Worm (Caenorhabditis elegans) whole organism, L4 larva: ENCODE measurements around the gene fbxb-13.

Experiments
- D1046.2 ChIP-seq: fragments of 200-800 bp; sonication (Bioruptor generic); IDR thresholded peaks from 2 replicates; pipeline ENCODE4 v1.3.6; 2022; ENCODE audit warnings: missing genetic modification characterization, missing compliant biosample characterization
- F44E2.7 ChIP-seq: fragments of 200-800 bp; sonication (Bioruptor generic); IDR thresholded peaks from 2 replicates; pipeline ENCODE4 v2.1.2; 2022; ENCODE audit warnings: missing genetic modification characterization, missing compliant biosample characterization
- F49E8.2 ChIP-seq: sonication (generic microtip); optimal IDR thresholded peaks from 2 replicates; lab custom pipeline; 2016; ENCODE audit warnings: missing compliant biosample characterization, mild to moderate bottlenecking, missing genetic modification characterization, borderline replicate concordance
- T20F7.1 ChIP-seq: fragments of 200-800 bp; sonication (Bioruptor generic); optimal IDR thresholded peaks from 2 replicates; lab custom pipeline; 2018; ENCODE audit warnings: mild to moderate bottlenecking, missing genetic modification characterization, missing compliant biosample characterization
- T26A8.4 ChIP-seq: fragments of 200-800 bp; sonication (Bioruptor generic); IDR thresholded peaks from 2 replicates; pipeline ENCODE4 v1.3.6; 2022; ENCODE audit warnings: missing genetic modification characterization, missing compliant biosample characterization
- aha-1 ChIP-seq: fragments of 150-350 bp; peaks from one replicate; lab custom pipeline; 2014; ENCODE audit warnings: missing biosample characterization, missing genetic modification characterization
- aly-2 ChIP-seq: sonication (generic microtip); optimal IDR thresholded peaks from 2 replicates; lab custom pipeline; 2018; ENCODE audit warnings: missing biosample characterization, missing genetic modification characterization
- ceh-32 ChIP-seq: sonication (generic microtip); optimal IDR thresholded peaks from 2 replicates; lab custom pipeline; 2016; ENCODE audit warnings: mild to moderate bottlenecking, missing genetic modification characterization, missing compliant biosample characterization; ENCODE audit not compliant: poor library complexity
- ceh-82 ChIP-seq: sonication (generic microtip); optimal IDR thresholded peaks from 2 replicates; lab custom pipeline; 2017; ENCODE audit warnings: missing biosample characterization, missing genetic modification characterization
- cey-2 ChIP-seq: sonication (generic microtip); optimal IDR thresholded peaks from 3 replicates; lab custom pipeline; 2017; ENCODE audit warnings: missing genetic modification characterization, mild to moderate bottlenecking, missing compliant biosample characterization, antibody characterized with exemption, borderline replicate concordance; ENCODE audit not compliant: insufficient read depth
- ctbp-1 ChIP-seq: fragments of 200-800 bp; sonication (Bioruptor generic); IDR thresholded peaks from 2 replicates; pipeline ENCODE4 v1.3.6; 2022; ENCODE audit warnings: missing genetic modification reagents, missing genetic modification characterization, missing compliant biosample characterization
- dmd-9 ChIP-seq: fragments of 200-800 bp; sonication (Bioruptor generic); IDR thresholded peaks from 2 replicates; pipeline ENCODE4 v1.3.6; 2022; ENCODE audit warnings: missing genetic modification reagents, missing genetic modification characterization, missing compliant biosample characterization
- duxl-1 ChIP-seq: sonication (generic microtip); optimal IDR thresholded peaks from 2 replicates; lab custom pipeline; 2016; ENCODE audit warnings: mild to moderate bottlenecking, missing genetic modification characterization, moderate library complexity, missing compliant biosample characterization; ENCODE audit not compliant: poor library complexity
- dve-1 ChIP-seq: sonication (generic microtip); optimal IDR thresholded peaks from 2 replicates; lab custom pipeline; 2017; ENCODE audit warnings: antibody characterized with exemption, mild to moderate bottlenecking, missing genetic modification characterization, missing compliant biosample characterization; ENCODE audit not compliant: insufficient read depth
- egl-27 ChIP-seq: sonication (generic microtip); optimal IDR thresholded peaks from 3 replicates; lab custom pipeline; 2017; ENCODE audit warnings: missing biosample characterization, missing genetic modification reagents, missing genetic modification characterization
- hlh-30 ChIP-seq: sonication (generic microtip); optimal IDR thresholded peaks from 2 replicates; lab custom pipeline; 2017; ENCODE audit warnings: antibody characterized with exemption, mild to moderate bottlenecking, missing genetic modification characterization, missing compliant biosample characterization; ENCODE audit not compliant: insufficient read depth
- hmg-1.1 ChIP-seq: fragments of 200-800 bp; sonication (Bioruptor generic); IDR thresholded peaks from 2 replicates; pipeline ENCODE4 v1.3.6; 2022; ENCODE audit warnings: missing genetic modification reagents, missing genetic modification characterization, missing compliant biosample characterization
- jun-1 ChIP-seq: fragments of 150-350 bp; optimal IDR thresholded peaks from 2 replicates; lab custom pipeline; 2014; ENCODE audit warnings: missing biosample characterization, missing genetic modification reagents, missing genetic modification characterization
- lin-13 ChIP-seq: fragments of 150-350 bp; optimal IDR thresholded peaks from 2 replicates; lab custom pipeline; 2014; ENCODE audit warnings: missing biosample characterization, missing genetic modification reagents, missing genetic modification characterization
- lin-38 ChIP-seq: fragments of 200-800 bp; sonication (Bioruptor generic); IDR thresholded peaks from 2 replicates; pipeline ENCODE4 v1.3.6; 2022; ENCODE audit warnings: missing genetic modification reagents, missing genetic modification characterization, missing compliant biosample characterization
- madf-9 ChIP-seq: fragments of 200-800 bp; sonication (Bioruptor generic); conservative IDR thresholded peaks from 2 replicates; pipeline ENCODE4 v1.3.6; 2022; ENCODE audit warnings: missing genetic modification reagents, missing genetic modification characterization, missing compliant biosample characterization
- mdl-1 ChIP-seq, 2 experiments: fragments of 150-350 bp in 1 of 2; sonication (generic microtip) in 1 of 2; optimal IDR thresholded peaks; 2 replicates each; lab custom pipeline; 2014 to 2017; ENCODE audit warnings: missing biosample characterization in 2 of 2, missing genetic modification characterization in 2 of 2
- mdt-29 ChIP-seq: fragments of 200-800 bp; sonication (Bioruptor generic); IDR thresholded peaks from 2 replicates; pipeline ENCODE4 v1.3.6; 2022; ENCODE audit warnings: missing genetic modification reagents, missing genetic modification characterization, missing compliant biosample characterization
- mep-1 ChIP-seq: fragments of 150-350 bp; sonication (generic microtip); optimal IDR thresholded peaks from 3 replicates; lab custom pipeline; 2014; ENCODE audit warnings: missing biosample characterization, missing genetic modification characterization
- mes-2 ChIP-seq: sonication (generic microtip); optimal IDR thresholded peaks from 2 replicates; lab custom pipeline; 2016; ENCODE audit warnings: missing genotype, mild to moderate bottlenecking, missing genetic modification characterization, missing compliant biosample characterization; ENCODE audit not compliant: poor library complexity, severe bottlenecking
- nhr-237 ChIP-seq: sonication (generic microtip); optimal IDR thresholded peaks from 2 replicates; lab custom pipeline; 2017; ENCODE audit warnings: missing biosample characterization, missing genetic modification characterization
- nhr-25 ChIP-seq: sonication (generic microtip); optimal IDR thresholded peaks from 2 replicates; lab custom pipeline; 2017; ENCODE audit warnings: missing genetic modification characterization, mild to moderate bottlenecking, missing compliant biosample characterization, antibody characterized with exemption, moderate library complexity, borderline replicate concordance; ENCODE audit not compliant: insufficient read depth
- nhr-42 ChIP-seq: fragments of 200-800 bp; sonication (Bioruptor generic); IDR thresholded peaks from 2 replicates; pipeline ENCODE4 v1.3.6; 2022; ENCODE audit warnings: missing genetic modification characterization, missing compliant biosample characterization
- nhr-48 ChIP-seq: sonication (generic microtip); optimal IDR thresholded peaks from 2 replicates; lab custom pipeline; 2016; ENCODE audit warnings: mild to moderate bottlenecking, missing genetic modification characterization, missing compliant biosample characterization
- nhr-77 ChIP-seq: fragments of 150-350 bp; optimal IDR thresholded peaks from 2 replicates; lab custom pipeline; 2014; ENCODE audit warnings: missing biosample characterization, missing genetic modification characterization
- php-3 ChIP-seq: fragments of 200-800 bp; sonication (Bioruptor generic); IDR thresholded peaks from 2 replicates; pipeline ENCODE4 v1.3.6; 2022; ENCODE audit warnings: missing genetic modification reagents, missing genetic modification characterization, missing compliant biosample characterization
- pqm-1 ChIP-seq: sonication (generic microtip); optimal IDR thresholded peaks from 2 replicates; lab custom pipeline; 2017; ENCODE audit warnings: missing biosample characterization, missing genetic modification characterization
- saeg-2 ChIP-seq: fragments of 200-800 bp; sonication (Bioruptor generic); IDR thresholded peaks from 2 replicates; pipeline ENCODE4 v1.3.6; 2022; ENCODE audit warnings: missing genetic modification reagents, missing genetic modification characterization, missing compliant biosample characterization
- sdz-12 ChIP-seq: fragments of 200-800 bp; sonication (Bioruptor generic); optimal IDR thresholded peaks from 2 replicates; lab custom pipeline; 2018; ENCODE audit warnings: mild to moderate bottlenecking, missing genetic modification characterization, missing compliant biosample characterization
- unc-62 ChIP-seq, 3 experiments: fragments of 150-350 bp in 1 of 3; sonication (generic microtip); optimal IDR thresholded peaks in 2 of 3; peaks in 1 of 3; 1 replicate in 1 of 3; 2 replicates in 2 of 3; lab custom pipeline; 2014 to 2017; ENCODE audit warnings: missing biosample characterization in 3 of 3, missing genetic modification characterization in 3 of 3, missing genetic modification reagents in 3 of 3, missing genotype in 1 of 3
- zip-11 ChIP-seq: fragments of 200-800 bp; sonication (Bioruptor generic); IDR thresholded peaks from 2 replicates; pipeline ENCODE4 v1.3.6; 2022; ENCODE audit warnings: missing genetic modification characterization, missing compliant biosample characterization
- zip-2 ChIP-seq: fragments of 150-350 bp; optimal IDR thresholded peaks from 2 replicates; lab custom pipeline; 2014; ENCODE audit warnings: missing biosample characterization, missing genetic modification characterization
- ztf-7 ChIP-seq: fragments of 150-350 bp; optimal IDR thresholded peaks from 2 replicates; lab custom pipeline; 2014; ENCODE audit warnings: missing biosample characterization, missing genetic modification characterization

fbxb-13 gene

ce11 chrII:1750413-1750812 is 37.7 kb upstream of the fbxb-13 start, which contains the start of the genes F36H5.13 and F36H5.8:
Gene F36H5.13, minus strand, starts transcription at chrII:1750513.
Gene F36H5.8, minus strand, starts transcription at chrII:1750686.
- TF ChIP-seq mep-1: no peak
- peak; percentile 9 for TF ChIP-seq aha-1 (tag; lab: Kevin White, UChicago)
- TF ChIP-seq, all 104 proteins: peak for 1

DNA sequence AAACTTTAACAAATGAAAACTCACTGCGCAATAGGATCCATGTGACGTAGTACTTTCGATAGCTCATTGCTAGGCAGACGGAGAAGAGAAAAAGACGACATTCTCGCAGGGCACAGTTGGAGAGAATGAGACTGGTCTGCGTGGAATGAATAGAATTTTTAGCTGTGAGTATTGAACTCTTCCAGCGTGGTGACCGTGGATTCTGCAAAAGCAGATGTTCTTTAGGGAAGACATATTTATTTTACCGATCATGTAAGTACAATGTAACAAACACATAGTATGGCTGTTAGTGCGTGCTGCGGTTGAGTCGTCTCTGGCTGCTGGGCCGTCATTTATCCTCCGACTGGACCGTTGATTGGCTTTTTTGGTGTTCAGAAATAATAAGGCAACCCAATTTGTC is 35.1 kb upstream of the fbxb-13 start, which contains the start of gene F36H5.9:
Gene F36H5.9, minus strand, starts transcription at position 101 of the 400 bp plus-strand sequence.
- no peak for TF ChIP-seq nhr-48 (tag; lab: Kevin White, UChicago)
- TF ChIP-seq saeg-2 (GFP tag; lab: Robert Waterston, UW): no peak
- TF ChIP-seq ctbp-1 (GFP tag; lab: Robert Waterston, UW): no peak
- TF ChIP-seq ztf-7 (tag; lab: Kevin White, UChicago): no peak
- no peak for TF ChIP-seq duxl-1 (tag; lab: Kevin White, UChicago)
- no peak for TF ChIP-seq mes-2 (tag; lab: Kevin White, UChicago)
- no peak for TF ChIP-seq F44E2.7
- no peak for TF ChIP-seq nhr-77 (tag; lab: Kevin White, UChicago)
- no peak for TF ChIP-seq php-3
- TF ChIP-seq ceh-32 (tag; lab: Kevin White, UChicago): no peak
- TF ChIP-seq D1046.2 (GFP tag; lab: Robert Waterston, UW): no peak
- TF ChIP-seq ceh-82 (tag; lab: Kevin White, UChicago): no peak
- TF ChIP-seq zip-2 (tag; lab: Kevin White, UChicago): no peak
- TF ChIP-seq madf-9: no peak
- TF ChIP-seq aly-2 (tag; lab: Kevin White, UChicago): no peak
- TF ChIP-seq lin-13 (GFP tag; lab: Kevin White, UChicago): no peak
- no peak for TF ChIP-seq sdz-12 (GFP tag; lab: Kevin White, UChicago)
- TF ChIP-seq, all 104 proteins: peak for 0

DNA sequence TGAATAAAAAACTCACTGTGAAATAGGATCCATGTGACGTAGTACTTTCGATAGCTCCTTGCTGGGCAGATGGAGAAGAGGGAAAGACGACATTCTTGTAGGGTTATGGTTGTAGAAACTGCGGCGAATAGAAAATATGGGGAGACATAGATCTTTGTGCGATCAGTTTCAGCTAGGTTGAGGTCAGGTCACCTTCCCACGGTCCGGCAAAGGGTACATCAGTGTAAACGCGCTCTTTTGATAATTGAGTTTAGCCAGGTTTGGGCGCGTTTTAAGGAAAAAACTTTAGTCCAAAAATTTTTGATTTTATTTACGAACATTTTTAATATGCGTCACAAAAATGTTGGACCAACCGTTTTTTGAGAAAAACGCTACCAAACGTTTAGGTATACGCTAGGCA is 32.0 kb upstream of the fbxb-13 start, which contains the start of gene F36H5.17:
Gene F36H5.17, minus strand, starts transcription at position 101 of the 400 bp plus-strand sequence.
- no peak for TF ChIP-seq sdz-12 (GFP tag; lab: Kevin White, UChicago)
- no peak for TF ChIP-seq mdl-1 (tag; optimal IDR thresholded peaks at IDR 0.05; lab: Kevin White, UChicago)
- no peak for TF ChIP-seq php-3

DNA sequence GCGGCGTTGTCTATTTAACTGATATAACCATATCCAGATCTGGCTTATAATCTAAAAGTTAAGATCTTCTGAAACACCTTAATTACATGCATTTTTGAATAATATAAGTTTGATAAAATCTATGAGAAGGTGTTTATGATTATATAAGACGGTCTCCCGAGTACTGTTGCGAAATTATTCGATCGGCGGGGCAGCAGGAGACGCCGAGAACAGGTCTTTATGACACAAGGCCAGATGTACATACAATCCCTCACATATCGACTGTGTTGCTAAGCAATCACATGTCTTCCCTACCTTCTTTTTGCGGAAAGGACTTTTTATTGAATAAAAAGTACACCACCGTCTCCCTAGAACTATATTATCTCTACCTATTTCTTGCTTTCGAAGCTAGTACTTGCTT is 31.5 kb upstream of the fbxb-13 start, which contains the start of gene fbxb-53:
Gene fbxb-53, plus strand, starts transcription at position 301 of the 400 bp plus-strand sequence.
- no peak for TF ChIP-seq lin-38 (GFP tag; lab: Robert Waterston, UW)
- TF ChIP-seq unc-62 (GFP tag; optimal IDR thresholded peaks at IDR 0.05 in 1 of 2; lab: Kevin White, UChicago): peak in 1 of 2 experiments; percentile 31
- no peak for TF ChIP-seq unc-62 (tag; optimal IDR thresholded peaks at IDR 0.05; lab: Kevin White, UChicago)
- TF ChIP-seq, all 104 proteins: peak for 1

DNA sequence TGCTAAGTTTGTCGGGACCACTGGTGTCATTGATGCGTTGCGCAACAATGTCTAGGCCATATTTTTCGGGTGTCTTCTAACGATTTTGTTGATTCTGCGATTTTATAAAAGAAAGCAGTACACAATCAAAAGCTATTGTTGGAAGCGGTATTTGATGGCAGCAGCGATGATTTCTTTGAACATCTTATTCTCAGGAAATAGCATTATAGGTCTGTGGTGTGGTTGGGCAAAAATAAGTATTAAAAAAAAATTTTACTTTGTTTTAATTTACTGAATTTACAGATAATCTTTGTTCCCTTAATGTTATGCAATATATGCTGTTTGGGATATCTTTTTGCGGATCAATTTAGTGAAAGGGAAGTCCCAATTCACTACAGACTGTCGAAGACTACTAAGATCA is 31.0 kb upstream of the fbxb-13 start, which contains the start of gene F36H5.10:
Gene F36H5.10, plus strand, starts transcription at position 301 of the 400 bp plus-strand sequence.
- TF ChIP-seq egl-27 (no peak), aha-1 (tag; lab: Kevin White, UChicago) (peak; percentile 7)

DNA sequence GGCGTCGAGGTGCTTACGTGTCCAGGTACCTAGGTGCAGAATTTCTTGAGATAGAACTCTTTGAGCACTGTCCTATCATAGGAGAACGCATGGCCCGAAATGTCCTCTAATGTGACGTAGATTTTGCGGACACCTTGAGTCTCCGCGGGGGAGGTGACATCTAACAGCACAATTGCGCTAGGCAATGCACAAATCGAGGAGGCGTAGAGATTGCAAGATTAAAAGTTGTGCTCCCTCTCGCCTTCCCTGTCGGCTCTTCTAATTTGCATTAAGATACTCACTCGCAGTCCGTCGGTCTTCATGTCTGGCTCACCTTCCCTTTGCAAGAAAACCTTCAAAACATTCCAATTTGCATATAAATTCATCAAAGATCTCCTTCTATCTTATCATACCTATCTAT is 28.5 kb upstream of the fbxb-13 start, which contains the start of gene F36H5.18:
Gene F36H5.18, plus strand, starts transcription at position 301 of the 400 bp plus-strand sequence.
- TF ChIP-seq cey-2 (tag; lab: Kevin White, UChicago) (no peak), mdl-1 (tag; optimal IDR thresholded peaks at IDR 0.05; lab: Kevin White, UChicago) (no peak), hlh-30 (no peak), dve-1 (tag; lab: Kevin White, UChicago) (no peak), nhr-48 (tag; lab: Kevin White, UChicago) (no peak), nhr-42 (GFP tag; lab: Robert Waterston, UW) (no peak), F49E8.2 (no peak), hmg-1.1 (GFP tag; lab: Robert Waterston, UW) (no peak), zip-11 (GFP tag; lab: Robert Waterston, UW) (no peak), pqm-1 (no peak), T20F7.1 (GFP tag; lab: Kevin White, UChicago) (no peak), nhr-25 (tag; lab: Kevin White, UChicago) (no peak), dmd-9 (GFP tag; lab: Robert Waterston, UW) (no peak), nhr-237 (tag; lab: Kevin White, UChicago) (no peak), jun-1 (tag; lab: Kevin White, UChicago) (no peak), ceh-32 (tag; lab: Kevin White, UChicago) (no peak), mdt-29 (no peak), T26A8.4 (GFP tag; lab: Robert Waterston, UW) (no peak)
